Worm (Caenorhabditis elegans): Measurements from ENCODE around the gene sra-29.

sra-29 gene

DNA sequence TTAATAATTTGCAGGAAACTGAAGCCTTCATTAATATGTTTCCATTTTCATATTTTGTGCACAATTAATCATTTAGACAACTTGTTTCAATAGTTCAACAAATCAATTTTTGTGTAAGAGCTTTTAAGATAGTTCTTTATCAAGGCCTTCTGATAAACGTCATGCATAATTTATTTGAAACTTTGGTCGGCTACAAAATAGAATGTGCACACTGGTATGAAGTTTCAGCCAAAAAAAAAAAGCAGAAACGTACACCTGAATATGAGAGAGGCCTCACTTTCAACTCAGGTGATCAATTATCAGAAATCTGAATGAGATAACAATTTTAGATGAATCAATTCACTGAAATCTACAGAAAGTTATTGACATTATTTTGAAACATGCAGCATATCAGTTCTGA is 39.0 kb upstream of the sra-29 start:
- no peak for TF ChIP-seq Y67H2A.10 (GFP tag; conservative IDR thresholded peaks at IDR 0.05)
- peak; percentile 31 for TF ChIP-seq nhr-80 (tag; optimal IDR thresholded peaks at IDR 0.05)
- no peak for TF ChIP-seq attf-3 (GFP tag; conservative IDR thresholded peaks at IDR 0.05)
- TF ChIP-seq B0035.1 (tag; optimal IDR thresholded peaks at IDR 0.05) = no peak
- TF ChIP-seq ztf-26 (tag; optimal IDR thresholded peaks at IDR 0.05) = no peak
- no peak for TF ChIP-seq die-1 (tag; optimal IDR thresholded peaks at IDR 0.05)
- no peak for TF ChIP-seq C06A6.2 (GFP tag; conservative IDR thresholded peaks at IDR 0.05)
- TF ChIP-seq tbp1 (GFP tag; optimal IDR thresholded peaks at IDR 0.05) = no peak

DNA sequence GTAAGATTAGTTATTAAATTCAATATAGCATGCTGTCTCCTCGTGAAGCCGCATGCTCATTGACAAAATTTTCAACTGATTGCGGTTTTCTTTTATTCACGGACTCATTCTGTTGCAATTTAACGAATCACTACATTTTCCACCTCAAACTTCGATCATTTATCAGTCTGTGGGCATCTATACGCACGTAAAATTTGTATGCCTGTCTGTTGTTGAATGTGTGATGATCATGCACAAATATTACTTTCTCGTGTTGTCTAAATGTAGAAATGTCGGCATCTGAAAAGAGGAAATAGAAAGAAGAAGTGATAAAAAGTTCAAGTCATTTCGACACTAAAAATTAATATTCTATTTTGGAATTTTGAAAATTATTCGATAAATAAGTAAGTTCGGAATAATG is 37.0 kb upstream of the sra-29 start:
- TF ChIP-seq dpl-1 (GFP tag; optimal IDR thresholded peaks at IDR 0.05) (no peak), nhr-80 (tag; optimal IDR thresholded peaks at IDR 0.05) (peak; percentile 74)

DNA sequence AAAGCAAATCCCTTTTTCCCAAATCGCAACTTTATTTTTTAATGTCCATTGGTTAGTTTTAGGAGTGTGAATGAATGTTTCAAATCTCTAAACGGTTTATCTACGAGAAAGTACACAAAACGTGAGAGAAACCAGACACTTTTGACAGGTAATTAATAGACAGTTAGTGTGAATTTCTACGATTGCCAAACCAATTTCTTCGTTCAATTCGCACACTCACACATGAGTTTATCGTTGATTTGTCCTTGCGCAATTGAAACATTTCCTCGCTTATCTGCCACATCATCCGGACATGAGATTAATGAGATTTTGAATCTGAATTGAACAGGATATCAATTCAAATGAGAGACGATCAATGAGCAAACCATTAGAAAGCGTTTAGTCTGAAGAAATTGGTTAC is 34.7 kb upstream of the sra-29 start:
- TF ChIP-seq nfyb-1 (GFP tag; IDR thresholded peaks at IDR 0.05) (no peak), F10E7.11 (tag; optimal IDR thresholded peaks at IDR 0.05) (no peak), F57C9.4 (tag; optimal IDR thresholded peaks at IDR 0.05) (no peak), ztf-3 (GFP tag; optimal IDR thresholded peaks at IDR 0.05) (no peak), madf-10 (tag; optimal IDR thresholded peaks at IDR 0.05) (no peak), snpc-3.4 (tag; optimal IDR thresholded peaks at IDR 0.05) (no peak), ztf-26 (tag; optimal IDR thresholded peaks at IDR 0.05) (no peak), ceh-79 (tag; optimal IDR thresholded peaks at IDR 0.05) (no peak), chd-7 (tag; optimal IDR thresholded peaks at IDR 0.05) (no peak), lag-1 (GFP tag; IDR thresholded peaks at IDR 0.05) (no peak), egl-18 (GFP tag; IDR thresholded peaks at IDR 0.05) (no peak), atf-7 (tag; optimal IDR thresholded peaks at IDR 0.05) (no peak), nfya-1 (tag; optimal IDR thresholded peaks at IDR 0.05; ENCODE audit: borderline replicate concordance, insufficient read depth) (no peak), him-1 (tag; optimal IDR thresholded peaks at IDR 0.05) (no peak), K12H6.12 (tag; optimal IDR thresholded peaks at IDR 0.05) (no peak), snpc-1.1 (tag; optimal IDR thresholded peaks at IDR 0.05; ENCODE audit: insufficient read depth) (no peak), B0019.2 (GFP tag; conservative IDR thresholded peaks at IDR 0.05) (no peak), F49E8.2 (tag; optimal IDR thresholded peaks at IDR 0.05; ENCODE audit: insufficient read depth) (no peak), akir-1 (GFP tag; optimal IDR thresholded peaks at IDR 0.05) (no peak)

DNA sequence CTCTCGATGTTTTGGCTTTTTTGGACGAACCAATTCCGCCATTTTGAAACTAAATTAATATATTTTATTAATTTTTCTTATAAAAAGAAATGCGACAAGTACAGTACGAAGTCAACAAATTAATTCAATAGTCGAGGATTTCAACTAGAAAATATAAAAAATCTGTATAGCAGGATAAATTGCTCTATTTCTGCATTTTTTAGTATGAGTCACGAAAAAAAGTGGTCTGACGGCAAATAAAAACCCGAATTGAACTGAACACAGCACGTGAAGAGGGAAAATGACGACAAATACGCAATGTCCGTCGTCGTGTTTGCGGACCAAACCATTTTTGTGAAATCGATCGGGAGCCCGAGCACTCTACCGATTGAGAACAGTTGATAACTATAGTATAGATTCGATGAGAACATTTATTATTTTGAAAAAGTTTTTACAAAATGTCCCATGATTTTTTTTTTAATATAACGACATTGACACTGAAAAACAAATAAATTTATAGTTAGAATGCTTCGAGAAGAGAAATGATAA is 33.8 kb upstream of the sra-29 start, which contains the start of gene epg-5:
TSS of gene epg-5 (minus strand) at position 51 of the 528 bp plus-strand sequence.
- TF ChIP-seq F23B12.7 (tag; optimal IDR thresholded peaks at IDR 0.05; ENCODE audit: insufficient read depth) = no peak
- TF ChIP-seq pha-4 (tag; optimal IDR thresholded peaks at IDR 0.05) = peak; percentile 54
- TF ChIP-seq tlf-1 (GFP tag; optimal IDR thresholded peaks at IDR 0.05) = no peak
- TF ChIP-seq ceh-79 (tag; optimal IDR thresholded peaks at IDR 0.05) = no peak
- TF ChIP-seq madf-3 (GFP tag; IDR thresholded peaks at IDR 0.05) = no peak
- no peak for TF ChIP-seq dpff-1 (tag; optimal IDR thresholded peaks at IDR 0.05)
- no peak for TF ChIP-seq snpc-4 (GFP tag; optimal IDR thresholded peaks at IDR 0.05)
- TF ChIP-seq snpc-4 (tag; optimal IDR thresholded peaks at IDR 0.05) = peak in 1 of 4 experiments; percentile 3
- TF ChIP-seq mxl-1 (tag; optimal IDR thresholded peaks at IDR 0.05) = no peak
- peak; percentile 21 for TF ChIP-seq nhr-80 (tag; optimal IDR thresholded peaks at IDR 0.05)
- no peak for TF ChIP-seq attf-6 (GFP tag; IDR thresholded peaks at IDR 0.05)
- no peak for TF ChIP-seq cebp-1 (GFP tag; IDR thresholded peaks at IDR 0.05)
- peak; percentile 29 for TF ChIP-seq cebp-1 (tag; optimal IDR thresholded peaks at IDR 0.05)
- no peak for TF ChIP-seq die-1 (tag; optimal IDR thresholded peaks at IDR 0.05)
- no peak for TF ChIP-seq bed-2 (GFP tag; IDR thresholded peaks at IDR 0.05)
- TF ChIP-seq F39B2.1 (GFP tag; IDR thresholded peaks at IDR 0.05) = no peak
- no peak for TF ChIP-seq ztf-6 (GFP tag; IDR thresholded peaks at IDR 0.05)
- TF ChIP-seq attf-5 (GFP tag; optimal IDR thresholded peaks at IDR 0.05) = peak; percentile 78
- no peak for TF ChIP-seq hrde-1 (tag; optimal IDR thresholded peaks at IDR 0.05; ENCODE audit: borderline replicate concordance)
- peak; percentile 9; the same call in 1 of the 2 replicates for TF ChIP-seq hmg-1.2 (GFP tag; IDR thresholded peaks at IDR 0.05)
- no peak for TF ChIP-seq hlh-12 (tag; optimal IDR thresholded peaks at IDR 0.05)
- no peak for TF ChIP-seq F57C9.4 (tag; optimal IDR thresholded peaks at IDR 0.05)
